Fruit fly (Drosophila melanogaster) Kc167 (cell line): Measurements from ENCODE around the gene CG34393.

Experiments
- Myc ChIP-seq: fragments of >200 bp; optimal IDR thresholded peaks from 2 replicates; lab custom pipeline; 2017; ENCODE audit warnings: missing external identifiers
- Sin3A ChIP-seq: fragments of >200 bp; optimal IDR thresholded peaks from 2 replicates; lab custom pipeline; 2018; ENCODE audit warnings: missing external identifiers
- h ChIP-seq: fragments of >200 bp; optimal IDR thresholded peaks from 3 replicates; lab custom pipeline; 2018; ENCODE audit warnings: missing external identifiers
- ttk ChIP-seq: sonication (Bioruptor generic); optimal IDR thresholded peaks from 2 replicates; lab custom pipeline; 2017; ENCODE audit warnings: missing external identifiers

dm6 chr2L:3158260-3159072 is 41.8 kb downstream of the CG34393 start:
- TF ChIP-seq Myc (lab: Kevin White, UChicago) (no peak), Sin3A (lab: Kevin White, UChicago) (no peak), ttk (lab: Kevin White, UChicago) (no peak), h (lab: Kevin White, UChicago) (no peak)
